Fruit fly (Drosophila melanogaster): ENCODE results near the gene CG4119.

The CG4119 gene

dm6 chrX:5679079-5679932 is 13.5 kb downstream of the CG4119 start (continued):
- no peak for TF ChIP-seq Ada2b (GFP tag; IDR thresholded peaks at IDR 0.05)
- TF ChIP-seq mirr (GFP tag; optimal IDR thresholded peaks at IDR 0.05) = no peak
- peak; percentile 10 for TF ChIP-seq CG1233 (GFP tag; optimal IDR thresholded peaks at IDR 0.05)
- no peak for TF ChIP-seq bbx (GFP tag; IDR thresholded peaks at IDR 0.05; ENCODE audit: partially characterized antibody)
- peak; percentile 26 for TF ChIP-seq Deaf1 (tag; optimal IDR thresholded peaks at IDR 0.05)
- no peak for TF ChIP-seq ash1 (GFP tag; optimal IDR thresholded peaks at IDR 0.05)
- TF ChIP-seq vfl (GFP tag; optimal IDR thresholded peaks at IDR 0.05) = no peak
- TF ChIP-seq ato (GFP tag; IDR thresholded peaks at IDR 0.05; ENCODE audit: partially characterized antibody) = no peak
- 0 out of 3 replicates have a peak, but pooled peaks have one; percentile 20 for TF ChIP-seq B-H1 (GFP tag; IDR thresholded peaks at IDR 0.05)
- TF ChIP-seq Lim3 (GFP tag; IDR thresholded peaks at IDR 0.05) = no peak
- TF ChIP-seq CG14050 (GFP tag; IDR thresholded peaks at IDR 0.05) = no peak
- no peak for TF ChIP-seq Dad (GFP tag; optimal IDR thresholded peaks at IDR 0.05)
- no peak for TF ChIP-seq CG10565 (GFP tag; optimal IDR thresholded peaks at IDR 0.05)
- peak; percentile 35 for TF ChIP-seq CG16815 (GFP tag; optimal IDR thresholded peaks at IDR 0.05)
- no peak for TF ChIP-seq luna (GFP tag; optimal IDR thresholded peaks at IDR 0.05)
- no peak for TF ChIP-seq fd64A (GFP tag; optimal IDR thresholded peaks at IDR 0.05)
- TF ChIP-seq CG9932 (GFP tag; IDR thresholded peaks at IDR 0.05) = no peak
- peak; percentile 28 for TF ChIP-seq nerfin-1 (tag; optimal IDR thresholded peaks at IDR 0.05)
- TF ChIP-seq yki (optimal IDR thresholded peaks at IDR 0.05) = no peak
- no peak for TF ChIP-seq slou (GFP tag; optimal IDR thresholded peaks at IDR 0.05)
- peak; percentile 62 for TF ChIP-seq nmo (GFP tag; optimal IDR thresholded peaks at IDR 0.05)
- no peak for TF ChIP-seq CG1832 (GFP tag; optimal IDR thresholded peaks at IDR 0.05)
- no peak for TF ChIP-seq CG12744 (GFP tag; optimal IDR thresholded peaks at IDR 0.05)
- TF ChIP-seq row (GFP tag; IDR thresholded peaks at IDR 0.05) = peak; percentile 48; the same call in 1 of the 3 replicates
- no peak for TF ChIP-seq hb (GFP tag; IDR thresholded peaks at IDR 0.05; ENCODE audit: partially characterized antibody)
- peak; percentile 57 for TF ChIP-seq tin (GFP tag; optimal IDR thresholded peaks at IDR 0.05)
- peak; percentile 35 for TF ChIP-seq Hsf (GFP tag; optimal IDR thresholded peaks at IDR 0.05)
- TF ChIP-seq lola (GFP tag; optimal IDR thresholded peaks at IDR 0.05) = peak in 1 of 3 experiments; percentile 72
- peak; percentile 51 for TF ChIP-seq Antp (GFP tag; optimal IDR thresholded peaks at IDR 0.05)
- no peak for TF ChIP-seq CG6683 (GFP tag; optimal IDR thresholded peaks at IDR 0.05)
- peak; percentile 37 for TF ChIP-seq CG6254 (GFP tag; optimal IDR thresholded peaks at IDR 0.05)
- no peak for TF ChIP-seq CG8281 (tag; optimal IDR thresholded peaks at IDR 0.05)
- no peak for TF ChIP-seq NfI (GFP tag; optimal IDR thresholded peaks at IDR 0.05)
- TF ChIP-seq sr (GFP tag; IDR thresholded peaks at IDR 0.05) = no peak
- TF ChIP-seq Scr (GFP tag; IDR thresholded peaks at IDR 0.05; ENCODE audit: partially characterized antibody) = no peak
- TF ChIP-seq pzg (GFP tag; optimal IDR thresholded peaks at IDR 0.05) = no peak
- TF ChIP-seq cas (GFP tag; IDR thresholded peaks at IDR 0.05) = no peak
- no peak for TF ChIP-seq kah (GFP tag; optimal IDR thresholded peaks at IDR 0.05)
- 0 out of 2 replicates have a peak, but pooled peaks have one; percentile 22 for TF ChIP-seq seq (GFP tag; IDR thresholded peaks at IDR 0.05)
- TF ChIP-seq CG17361 (GFP tag; IDR thresholded peaks at IDR 0.05) = 0 out of 3 replicates have a peak, but pooled peaks have one; percentile 50
- TF ChIP-seq jumu (GFP tag; optimal IDR thresholded peaks at IDR 0.05) = peak; percentile 39
- no peak for TF ChIP-seq CG17612 (GFP tag; IDR thresholded peaks at IDR 0.05)
- TF ChIP-seq CG42726 (GFP tag; IDR thresholded peaks at IDR 0.05; ENCODE audit: partially characterized antibody) = no peak
- no peak for TF ChIP-seq br (optimal IDR thresholded peaks at IDR 0.05)
- TF ChIP-seq CG33213 (GFP tag; optimal IDR thresholded peaks at IDR 0.05) = peak; percentile 17
- no peak for TF ChIP-seq Bteb2 (GFP tag; optimal IDR thresholded peaks at IDR 0.05)
- TF ChIP-seq pnt (GFP tag; optimal IDR thresholded peaks at IDR 0.05) = peak; percentile 50
- no peak for TF ChIP-seq Sox100B (GFP tag; optimal IDR thresholded peaks at IDR 0.05)
- TF ChIP-seq nerfin-2 (GFP tag; IDR thresholded peaks at IDR 0.05; ENCODE audit: partially characterized antibody) = no peak

All from whole organism, embryonic.